Worm (Caenorhabditis elegans) whole organism, L4/young adult: ENCODE results near the gene lgc-12.

Experiments used
- W03F9.2 ChIP-seq: fragments of 150-350 bp; optimal IDR thresholded peaks from 2 replicates; lab custom pipeline; 2014; ENCODE audit warnings: missing biosample characterization, missing genetic modification characterization
- dao-5 ChIP-seq: sonication (generic microtip); optimal IDR thresholded peaks from 2 replicates; lab custom pipeline; 2016; ENCODE audit warnings: missing genotype, missing genetic modification characterization, moderate library complexity, missing compliant biosample characterization
- him-1 ChIP-seq: sonication (generic microtip); optimal IDR thresholded peaks from 2 replicates; lab custom pipeline; 2016; ENCODE audit warnings: missing genotype, missing genetic modification reagents, missing genetic modification characterization, missing compliant biosample characterization

DNA sequence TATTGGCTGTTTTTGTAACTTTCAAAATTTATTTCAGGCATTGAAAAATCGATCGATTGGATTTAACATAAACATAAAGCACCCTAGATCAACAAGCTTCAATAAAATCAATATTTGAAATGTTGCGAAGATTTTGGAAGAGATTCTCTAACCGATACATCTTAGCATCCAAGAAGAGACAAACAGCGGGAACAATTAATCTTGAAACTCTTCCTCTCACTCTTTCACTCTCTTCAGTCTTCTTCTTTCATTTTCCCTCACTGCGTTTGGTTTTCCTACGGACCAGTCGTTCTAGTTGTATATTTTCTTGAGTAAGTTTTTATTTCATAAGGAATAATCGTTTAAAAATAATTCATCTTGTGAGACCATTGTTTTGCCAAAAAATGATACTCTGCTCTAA lies 29.0 kb upstream of the lgc-12 start:
- TF ChIP-seq dao-5 (tag; lab: Kevin White, UChicago), result no peak
- no peak for TF ChIP-seq him-1 (tag; lab: Kevin White, UChicago)
- no peak for TF ChIP-seq W03F9.2
